Fruit fly (Drosophila melanogaster) whole organism, wandering third instar larva: ENCODE results near the gene Mau2.

Experiments
- Abd-B ChIP-seq: fragments of >200 bp; optimal IDR thresholded peaks from 2 replicates; lab custom pipeline; 2017; ENCODE audit warnings: missing biosample characterization, missing genetic modification characterization
- CG32264 ChIP-seq: fragments of 200-800 bp; sonication (Bioruptor generic); optimal IDR thresholded peaks from 2 replicates; lab custom pipeline; 2016; ENCODE audit warnings: missing biosample characterization, missing genetic modification characterization
- CG9705 ChIP-seq: fragments of 200-800 bp; sonication (Bioruptor generic); optimal IDR thresholded peaks from 2 replicates; lab custom pipeline; 2018; ENCODE audit warnings: missing biosample characterization, mild to moderate bottlenecking, missing genetic modification characterization
- CrebA ChIP-seq: fragments of 200-800 bp; sonication (Bioruptor generic); optimal IDR thresholded peaks from 2 replicates; lab custom pipeline; 2016; ENCODE audit warnings: missing biosample characterization, mild to moderate bottlenecking, missing genetic modification characterization, borderline replicate concordance
- Dfd ChIP-seq: fragments of >200 bp; optimal IDR thresholded peaks from 2 replicates; lab custom pipeline; 2017; ENCODE audit warnings: missing biosample characterization, missing genetic modification characterization
- Dif ChIP-seq: fragments of 200-275, 200-300 bp; sonication (Bioruptor generic); optimal IDR thresholded peaks from 2 replicates; lab custom pipeline; 2018; ENCODE audit warnings: missing biosample characterization, missing genetic modification characterization; ENCODE audit not compliant: partially characterized antibody
- GATAd ChIP-seq: sonication (Bioruptor generic); optimal IDR thresholded peaks from 2 replicates; lab custom pipeline; 2016; ENCODE audit warnings: missing biosample characterization, missing genetic modification characterization
- HLH106 ChIP-seq: fragments of 200-800 bp; optimal IDR thresholded peaks from 3 replicates; lab custom pipeline; 2019; ENCODE audit warnings: missing biosample characterization, mild to moderate bottlenecking, missing genetic modification characterization, moderate library complexity
- Hnf4 ChIP-seq: fragments of 200-800 bp; sonication (Bioruptor generic); optimal IDR thresholded peaks from 2 replicates; lab custom pipeline; 2016; ENCODE audit warnings: missing biosample characterization, mild to moderate bottlenecking, missing genetic modification characterization
- Hr78 ChIP-seq: fragments of >200 bp; optimal IDR thresholded peaks from 2 replicates; lab custom pipeline; 2017; ENCODE audit warnings: missing biosample characterization, missing genetic modification characterization
- Hr83 ChIP-seq: fragments of 200-300 bp; sonication (Bioruptor generic); optimal IDR thresholded peaks from 2 replicates; lab custom pipeline; 2016; ENCODE audit warnings: missing biosample characterization, mild to moderate bottlenecking, missing genetic modification characterization, moderate library complexity; ENCODE audit not compliant: poor library complexity, severe bottlenecking
- Jra ChIP-seq: sonication (Bioruptor generic); optimal IDR thresholded peaks from 2 replicates; lab custom pipeline; 2016; ENCODE audit warnings: missing biosample characterization, missing genetic modification characterization
- Mio ChIP-seq: sonication (Bioruptor generic); optimal IDR thresholded peaks from 2 replicates; lab custom pipeline; 2016; ENCODE audit warnings: missing biosample characterization, missing genetic modification characterization
- Myc ChIP-seq: fragments of >200 bp; optimal IDR thresholded peaks from 2 replicates; lab custom pipeline; 2017
- N ChIP-seq: fragments of >200 bp; optimal IDR thresholded peaks from 2 replicates; lab custom pipeline; 2018; ENCODE audit warnings: missing biosample characterization, missing external identifiers, missing genetic modification characterization
- OdsH ChIP-seq: fragments of 200-800 bp; sonication (Bioruptor generic); optimal IDR thresholded peaks from 2 replicates; lab custom pipeline; 2016; ENCODE audit warnings: missing biosample characterization, mild to moderate bottlenecking, missing genetic modification characterization
- Rel ChIP-seq, 2 experiments: fragments of 200-800 bp; sonication (Bioruptor generic) in 1 of 2; optimal IDR thresholded peaks; 2 replicates in 1 of 2; 3 replicates in 1 of 2; lab custom pipeline; 2016 to 2019; ENCODE audit warnings: mild to moderate bottlenecking in 2 of 2, missing biosample characterization in 2 of 2, missing genetic modification characterization in 2 of 2, moderate library complexity in 1 of 2
- Sp1 ChIP-seq: fragments of 200-800 bp; sonication (Bioruptor generic); optimal IDR thresholded peaks from 3 replicates; lab custom pipeline; 2019; ENCODE audit warnings: missing biosample characterization, mild to moderate bottlenecking, missing genetic modification characterization, moderate library complexity
- Vsx2 ChIP-seq: fragments of 200-300, 225-300 bp; sonication (Bioruptor generic); optimal IDR thresholded peaks from 2 replicates; lab custom pipeline; 2018; ENCODE audit warnings: missing biosample characterization, missing genetic modification characterization; ENCODE audit not compliant: partially characterized antibody
- br ChIP-seq: fragments of 200-800 bp; sonication (Bioruptor generic); optimal IDR thresholded peaks from 2 replicates; lab custom pipeline; 2016; ENCODE audit warnings: missing biosample characterization, missing genetic modification characterization
- brk ChIP-seq: fragments of 200-800 bp; sonication (Bioruptor generic); optimal IDR thresholded peaks from 2 replicates; lab custom pipeline; 2016; ENCODE audit warnings: missing biosample characterization, mild to moderate bottlenecking, missing genetic modification characterization
- dl ChIP-seq, 2 experiments: fragments of 175-275, 200-275 bp in 1 of 2; fragments of 200-275 bp in 1 of 2; sonication (Bioruptor generic); optimal IDR thresholded peaks; lab custom pipeline; 2018; ENCODE audit warnings: mild to moderate bottlenecking in 2 of 2, missing biosample characterization in 2 of 2, missing genetic modification characterization in 2 of 2, moderate library complexity in 2 of 2; ENCODE audit not compliant: partially characterized antibody in 2 of 2, insufficient read depth in 1 of 2
- dmrt93B ChIP-seq: fragments of 200-800 bp; sonication (Bioruptor generic); optimal IDR thresholded peaks from 2 replicates; lab custom pipeline; 2018; ENCODE audit warnings: missing biosample characterization, mild to moderate bottlenecking, missing genetic modification characterization
- dsf ChIP-seq: sonication (Bioruptor generic); optimal IDR thresholded peaks from 2 replicates; lab custom pipeline; 2016; ENCODE audit warnings: missing biosample characterization, missing genetic modification characterization, borderline replicate concordance
- ey ChIP-seq: fragments of 200-800 bp; sonication (Bioruptor generic); optimal IDR thresholded peaks from 2 replicates; lab custom pipeline; 2016; ENCODE audit warnings: missing biosample characterization, missing genetic modification characterization
- foxo ChIP-seq, 2 experiments: fragments of 200-800 bp; sonication (Bioruptor generic); optimal IDR thresholded peaks; 2 replicates in 1 of 2; 3 replicates in 1 of 2; lab custom pipeline; 2016 to 2017; ENCODE audit warnings: missing biosample characterization in 2 of 2, missing genetic modification characterization in 2 of 2
- fru ChIP-seq: fragments of 200-800 bp; sonication (Bioruptor generic); optimal IDR thresholded peaks from 3 replicates; lab custom pipeline; 2016; ENCODE audit warnings: missing biosample characterization, mild to moderate bottlenecking, missing genetic modification characterization
- h ChIP-seq: fragments of 200-800 bp; sonication (Bioruptor generic); optimal IDR thresholded peaks from 3 replicates; lab custom pipeline; 2016; ENCODE audit warnings: missing biosample characterization, mild to moderate bottlenecking, missing genetic modification characterization
- jim ChIP-seq: fragments of 175-275, 200-325 bp; sonication (Bioruptor generic); optimal IDR thresholded peaks from 2 replicates; lab custom pipeline; 2016; ENCODE audit warnings: missing biosample characterization, mild to moderate bottlenecking, missing genetic modification characterization
- lola ChIP-seq: fragments of >200 bp; optimal IDR thresholded peaks from 2 replicates; lab custom pipeline; 2017; ENCODE audit warnings: missing biosample characterization, missing genetic modification characterization
- pan ChIP-seq: fragments of >200 bp; optimal IDR thresholded peaks from 2 replicates; lab custom pipeline; 2017
- psq ChIP-seq: fragments of 200-800 bp; sonication (Bioruptor generic); optimal IDR thresholded peaks from 3 replicates; lab custom pipeline; 2017; ENCODE audit warnings: missing biosample characterization, mild to moderate bottlenecking, missing genetic modification characterization, moderate library complexity
- rgr ChIP-seq: fragments of 200-800 bp; sonication (Bioruptor generic); optimal IDR thresholded peaks from 3 replicates; lab custom pipeline; 2016; ENCODE audit warnings: missing biosample characterization, mild to moderate bottlenecking, missing genetic modification characterization
- sage ChIP-seq: fragments of 200-800 bp; sonication (Bioruptor generic); optimal IDR thresholded peaks from 2 replicates; lab custom pipeline; 2016; ENCODE audit warnings: missing biosample characterization, mild to moderate bottlenecking, missing genetic modification characterization
- sv ChIP-seq: fragments of 200-800 bp; sonication (Bioruptor generic); optimal IDR thresholded peaks from 3 replicates; lab custom pipeline; 2016; ENCODE audit warnings: missing biosample characterization, missing genetic modification characterization
- tai ChIP-seq: sonication (Bioruptor generic); optimal IDR thresholded peaks from 2 replicates; lab custom pipeline; 2016; ENCODE audit warnings: missing biosample characterization, missing genetic modification characterization
- usp ChIP-seq: fragments of >200 bp; optimal IDR thresholded peaks from 2 replicates; lab custom pipeline; 2017; ENCODE audit warnings: missing biosample characterization, missing genetic modification characterization
- woc ChIP-seq: sonication (Bioruptor generic); optimal IDR thresholded peaks from 2 replicates; lab custom pipeline; 2016; ENCODE audit warnings: missing biosample characterization, mild to moderate bottlenecking, missing genetic modification characterization

Gene Mau2

DNA sequence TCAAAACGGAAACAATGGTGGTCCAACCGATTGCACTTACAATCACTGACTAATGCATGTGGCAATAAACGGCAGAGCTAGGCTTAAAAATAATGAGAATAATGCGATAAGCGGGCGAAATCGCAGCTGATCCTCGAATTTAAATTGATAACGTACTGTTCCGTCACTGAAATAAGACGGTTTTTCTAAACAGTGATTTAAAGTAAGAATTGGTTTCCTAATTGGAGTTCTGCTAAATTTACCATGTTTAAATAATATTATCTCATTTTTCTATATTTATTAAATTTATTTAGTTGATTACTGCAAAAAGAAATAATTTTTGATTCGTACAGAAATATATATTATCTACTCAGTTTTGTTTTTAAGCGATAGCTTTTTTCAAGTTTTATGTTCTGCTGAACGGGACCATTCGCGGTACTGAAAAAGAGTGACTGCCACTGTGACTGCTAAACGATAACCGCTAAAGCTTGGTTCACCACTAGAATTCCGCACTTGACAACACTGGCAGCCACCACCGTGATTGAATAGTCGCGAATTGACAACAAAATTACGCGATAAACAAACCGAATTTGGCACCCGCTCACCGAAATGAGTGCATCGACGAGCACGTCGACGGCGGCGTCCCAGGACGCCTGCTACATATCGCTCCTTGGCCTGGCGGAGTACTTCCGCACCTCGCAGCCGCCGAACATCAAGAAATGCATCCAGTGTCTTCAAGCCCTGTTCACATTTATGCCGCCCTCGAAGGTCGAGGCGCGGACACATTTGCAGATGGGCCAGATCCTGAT is at the start of gene Mau2, which contains the start of gene Spn88Eb:
TSS of gene Mau2 (plus strand) at position 493 of the 788 bp plus-strand sequence.
TSS of gene Spn88Eb (minus strand) at position 51 of the 788 bp plus-strand sequence.
- TF ChIP-seq Vsx2 (GFP tag; lab: Kevin White, UChicago), result no peak
- TF ChIP-seq OdsH (GFP tag; lab: Kevin White, UChicago), result peak; percentile 18
- TF ChIP-seq Dfd (GFP tag; lab: Kevin White, UChicago), result no peak
- TF ChIP-seq GATAd, result no peak
- TF ChIP-seq jim (GFP tag; lab: Kevin White, UChicago), result no peak
- no peak for TF ChIP-seq br
- no peak for TF ChIP-seq dl (GFP tag; optimal IDR thresholded peaks at IDR 0.05; lab: Kevin White, UChicago; ENCODE audit: insufficient read depth in 1 of 2, partially characterized antibody in 2 of 2)
- TF ChIP-seq foxo (GFP tag; optimal IDR thresholded peaks at IDR 0.05; lab: Kevin White, UChicago), result peak in 1 of 2 experiments; percentile 81
- TF ChIP-seq Mio, result no peak
- no peak for TF ChIP-seq sage (GFP tag; lab: Kevin White, UChicago)
- no peak for TF ChIP-seq N (GFP tag; lab: Kevin White, UChicago)
- no peak for TF ChIP-seq CrebA (GFP tag; lab: Kevin White, UChicago)
- no peak for TF ChIP-seq Hnf4 (GFP tag; lab: Kevin White, UChicago)
- TF ChIP-seq woc (GFP tag; lab: Kevin White, UChicago), result peak; percentile 82
- TF ChIP-seq CG32264 (GFP tag; lab: Kevin White, UChicago), result no peak
- TF ChIP-seq Myc (lab: Kevin White, UChicago), result peak; percentile 67
- peak; percentile 72 for TF ChIP-seq Hr83 (GFP tag; lab: Kevin White, UChicago)
- peak; percentile 15 for TF ChIP-seq psq (GFP tag; lab: Kevin White, UChicago)
- TF ChIP-seq dmrt93B (GFP tag; lab: Kevin White, UChicago), result no peak
- TF ChIP-seq Sp1 (GFP tag; lab: Kevin White, UChicago), result peak; percentile 56
- TF ChIP-seq usp (GFP tag; lab: Kevin White, UChicago), result no peak
- TF ChIP-seq rgr (GFP tag; lab: Kevin White, UChicago), result peak; percentile 64
- no peak for TF ChIP-seq Hr78
- no peak for TF ChIP-seq Jra (GFP tag; lab: Kevin White, UChicago)
- TF ChIP-seq pan (lab: Kevin White, UChicago), result no peak
- TF ChIP-seq Rel (GFP tag; optimal IDR thresholded peaks at IDR 0.05; lab: Kevin White, UChicago), result no peak
- TF ChIP-seq Rel (tag; optimal IDR thresholded peaks at IDR 0.05; lab: Kevin White, UChicago), result peak; percentile 7
- no peak for TF ChIP-seq Abd-B (GFP tag; lab: Kevin White, UChicago)
- no peak for TF ChIP-seq sv (GFP tag; lab: Kevin White, UChicago)
- TF ChIP-seq dsf, result no peak
- no peak for TF ChIP-seq h (GFP tag; lab: Kevin White, UChicago)
- TF ChIP-seq ey (GFP tag; lab: Kevin White, UChicago), result peak; percentile 47
- TF ChIP-seq tai (GFP tag; lab: Kevin White, UChicago), result no peak
- no peak for TF ChIP-seq lola (GFP tag; lab: Kevin White, UChicago)
- TF ChIP-seq brk (GFP tag; lab: Kevin White, UChicago), result no peak
- no peak for TF ChIP-seq Dif (GFP tag; lab: Kevin White, UChicago)
- peak; percentile 61 for TF ChIP-seq CG9705 (GFP tag; lab: Kevin White, UChicago)
- TF ChIP-seq HLH106 (tag; lab: Kevin White, UChicago), result peak; percentile 74
- no peak for TF ChIP-seq fru

- TF ChIP-seq sage (GFP tag; lab: Kevin White, UChicago) (no peak), usp (GFP tag; lab: Kevin White, UChicago) (no peak), woc (GFP tag; lab: Kevin White, UChicago) (no peak), N (GFP tag; lab: Kevin White, UChicago) (no peak), Myc (lab: Kevin White, UChicago) (no peak), Dfd (GFP tag; lab: Kevin White, UChicago) (no peak), dsf (no peak), Jra (GFP tag; lab: Kevin White, UChicago) (no peak), foxo (GFP tag; optimal IDR thresholded peaks at IDR 0.05; lab: Kevin White, UChicago) (no peak), Mio (no peak), sv (GFP tag; lab: Kevin White, UChicago) (no peak)
- TF ChIP-seq, all 38 proteins: peak for 0
Observed at dm6 chr3R:15177230-15177629, 31.8 kb upstream of the Mau2 start.
